Worm (Caenorhabditis elegans): ENCODE results near the gene F44A6.3.

DNA sequence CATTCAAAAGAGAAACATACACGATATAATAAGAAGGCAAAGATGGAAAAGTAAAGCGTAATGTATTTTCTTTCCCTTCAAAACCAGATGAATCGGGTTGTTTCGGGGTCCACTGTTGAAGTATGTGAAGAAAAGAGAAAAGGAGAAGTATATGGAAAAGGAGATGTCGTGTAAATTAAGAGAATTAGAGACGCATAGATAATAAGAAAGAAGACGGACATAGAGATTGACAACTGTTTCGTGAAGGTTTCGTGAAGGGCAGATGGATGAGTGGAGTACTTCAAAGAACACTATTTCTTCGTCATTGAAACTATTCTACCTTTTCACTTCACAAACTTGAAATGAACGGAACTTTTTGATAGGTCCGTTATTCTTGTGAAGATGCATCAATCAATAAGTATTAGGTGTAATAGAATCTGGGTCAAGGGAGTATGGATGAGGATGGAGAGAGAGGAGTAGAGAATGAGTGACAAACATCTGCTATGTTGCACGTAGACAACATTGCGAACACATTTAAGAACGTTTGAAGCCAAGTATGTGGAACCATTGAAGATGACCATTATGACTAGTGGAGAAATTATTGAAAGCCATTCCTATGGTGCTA, 25.7 kb downstream of the F44A6.3 start:
- TF ChIP-seq W03F9.2 (tag; optimal IDR thresholded peaks at IDR 0.05) (no peak), dao-5 (tag; optimal IDR thresholded peaks at IDR 0.05) (no peak)
